Worm (Caenorhabditis elegans): ENCODE data around the gene sra-31.

The sra-31 gene

ce11 chrII:6616770-6617169, 38.5 kb upstream of the sra-31 start, which contains the start of gene klf-3:
TSS of gene klf-3 (plus strand) at chrII:6616878.
- TF ChIP-seq let-607 (tag; optimal IDR thresholded peaks at IDR 0.05): no peak
- TF ChIP-seq ztf-28 (GFP tag; IDR thresholded peaks at IDR 0.05): no peak
- no peak for TF ChIP-seq xnd-1 (tag; optimal IDR thresholded peaks at IDR 0.05)
- no peak for TF ChIP-seq hlh-26 (GFP tag; conservative IDR thresholded peaks at IDR 0.05)
- no peak for TF ChIP-seq fkh-3 (tag; optimal IDR thresholded peaks at IDR 0.05)
- no peak for TF ChIP-seq C17E4.6 (GFP tag; IDR thresholded peaks at IDR 0.05)
- no peak for TF ChIP-seq nfyb-1 (GFP tag; IDR thresholded peaks at IDR 0.05)
- no peak for TF ChIP-seq F57C9.4 (tag; optimal IDR thresholded peaks at IDR 0.05)
- no peak for TF ChIP-seq athp-1 (tag; optimal IDR thresholded peaks at IDR 0.05)
- TF ChIP-seq K12H6.12 (tag; optimal IDR thresholded peaks at IDR 0.05): no peak
- no peak for TF ChIP-seq ekl-4 (GFP tag; IDR thresholded peaks at IDR 0.05)

- TF ChIP-seq unc-130 (GFP tag; optimal IDR thresholded peaks at IDR 0.05) (no peak), nhr-80 (tag; optimal IDR thresholded peaks at IDR 0.05) (peak; percentile 56)
These were observed 37.9 kb upstream of the sra-31 start for ce11 chrII:6616135-6616534.

DNA sequence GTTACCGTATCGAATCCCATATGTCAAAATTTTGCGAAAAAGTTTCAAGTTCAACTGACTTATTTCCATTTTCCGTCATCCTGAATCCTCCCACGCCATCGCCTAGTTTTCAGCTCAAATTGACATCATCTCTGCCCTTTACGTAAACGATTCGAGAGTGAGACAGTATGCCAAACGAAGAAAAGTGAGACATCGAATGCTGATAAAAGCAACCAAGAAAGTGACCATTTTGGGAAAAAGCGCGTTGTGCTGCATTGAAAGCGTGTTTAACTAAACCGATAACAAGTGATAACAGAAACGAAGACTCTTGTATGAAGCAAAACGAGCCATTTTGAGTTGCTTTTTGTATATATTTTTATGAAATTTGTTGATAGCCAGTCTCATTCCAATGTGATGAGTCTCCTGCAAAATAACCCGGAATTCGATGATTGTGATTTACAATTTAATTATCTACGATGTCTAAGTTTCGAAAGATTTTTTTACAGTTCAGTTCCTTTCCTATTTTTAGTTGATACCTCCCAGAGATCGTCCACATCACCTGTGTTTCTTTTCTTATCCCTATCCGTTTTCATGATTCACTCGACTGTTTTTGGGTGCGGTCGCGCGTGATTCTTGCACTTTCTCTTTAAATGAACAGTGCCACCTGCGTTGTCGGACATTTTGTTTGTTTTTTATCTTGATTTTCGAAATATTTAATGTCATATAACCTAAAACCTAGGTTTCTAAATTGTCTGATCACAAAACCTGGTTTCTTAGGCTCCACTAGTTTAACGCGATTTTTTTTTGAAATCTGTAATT, 37.2 kb upstream of the sra-31 start:
- TF ChIP-seq F22D6.2 (tag; optimal IDR thresholded peaks at IDR 0.05): no peak
- peak; percentile 59 for TF ChIP-seq dox-1 (GFP tag; IDR thresholded peaks at IDR 0.05)
- peak; percentile 34 for TF ChIP-seq ets-4 (GFP tag; optimal IDR thresholded peaks at IDR 0.05)
- TF ChIP-seq nhr-80 (tag; optimal IDR thresholded peaks at IDR 0.05): peak; percentile 94
- TF ChIP-seq nfyb-1 (GFP tag; IDR thresholded peaks at IDR 0.05): no peak
- peak; percentile 38 for TF ChIP-seq atf-7 (tag; optimal IDR thresholded peaks at IDR 0.05)
- no peak for TF ChIP-seq mxl-1 (tag; optimal IDR thresholded peaks at IDR 0.05)

ce11 chrII:6614500-6614899, 36.2 kb upstream of the sra-31 start:
- TF ChIP-seq lir-1 (GFP tag; conservative IDR thresholded peaks at IDR 0.05) (no peak), nhr-80 (tag; optimal IDR thresholded peaks at IDR 0.05) (peak; percentile 31)

DNA sequence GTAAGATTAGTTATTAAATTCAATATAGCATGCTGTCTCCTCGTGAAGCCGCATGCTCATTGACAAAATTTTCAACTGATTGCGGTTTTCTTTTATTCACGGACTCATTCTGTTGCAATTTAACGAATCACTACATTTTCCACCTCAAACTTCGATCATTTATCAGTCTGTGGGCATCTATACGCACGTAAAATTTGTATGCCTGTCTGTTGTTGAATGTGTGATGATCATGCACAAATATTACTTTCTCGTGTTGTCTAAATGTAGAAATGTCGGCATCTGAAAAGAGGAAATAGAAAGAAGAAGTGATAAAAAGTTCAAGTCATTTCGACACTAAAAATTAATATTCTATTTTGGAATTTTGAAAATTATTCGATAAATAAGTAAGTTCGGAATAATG, 34.3 kb upstream of the sra-31 start:
- TF ChIP-seq T07F8.4 (tag; optimal IDR thresholded peaks at IDR 0.05) (no peak), nhr-80 (tag; optimal IDR thresholded peaks at IDR 0.05) (peak; percentile 74), hrde-1 (tag; optimal IDR thresholded peaks at IDR 0.05; ENCODE audit: borderline replicate concordance) (no peak)

- no peak for TF ChIP-seq ztf-6 (GFP tag; IDR thresholded peaks at IDR 0.05)
- no peak for TF ChIP-seq snpc-3.4 (tag; optimal IDR thresholded peaks at IDR 0.05)
- no peak for TF ChIP-seq T07F8.4 (tag; optimal IDR thresholded peaks at IDR 0.05)
- no peak for TF ChIP-seq mxl-1 (tag; optimal IDR thresholded peaks at IDR 0.05)
- TF ChIP-seq attf-6 (GFP tag; IDR thresholded peaks at IDR 0.05): no peak
- TF ChIP-seq ccch-3 (GFP tag; optimal IDR thresholded peaks at IDR 0.05): no peak
- TF ChIP-seq nfya-1 (tag; optimal IDR thresholded peaks at IDR 0.05; ENCODE audit: borderline replicate concordance, insufficient read depth): no peak
- TF ChIP-seq nhr-80 (tag; optimal IDR thresholded peaks at IDR 0.05): no peak
- TF ChIP-seq hmg-1.2 (GFP tag; IDR thresholded peaks at IDR 0.05): no peak
- no peak for TF ChIP-seq tbx-9 (tag; optimal IDR thresholded peaks at IDR 0.05; ENCODE audit: borderline replicate concordance)
- TF ChIP-seq rcor-1 (GFP tag; IDR thresholded peaks at IDR 0.05): no peak
- TF ChIP-seq egl-18 (GFP tag; IDR thresholded peaks at IDR 0.05): no peak
These were observed 32.0 kb upstream of the sra-31 start for ce11 chrII:6610262-6610661.
